Worm (Caenorhabditis elegans) whole organism, young adult: Measurements from ENCODE around the gene sri-26.
"Not testable (repeated sequence)": the region's sequence is repeated elsewhere in the genome, so short reads cannot be mapped to it uniquely, and the experiment has no call there.

Experiments used
- C06A6.2 ChIP-seq: fragments of 200-800 bp; sonication (Bioruptor generic); conservative IDR thresholded peaks from 2 replicates; pipeline ENCODE4 v1.3.6; 2022; ENCODE audit warnings: missing genetic modification characterization, missing compliant biosample characterization
- Y79H2A.3 ChIP-seq: fragments of 200-800 bp; sonication (Bioruptor generic); conservative IDR thresholded peaks from 2 replicates; pipeline ENCODE4 v1.3.6; 2022; ENCODE audit warnings: missing genetic modification reagents, missing genetic modification characterization, missing compliant biosample characterization
- ama-1 ChIP-seq, 3 experiments: fragments of 150-350 bp in 1 of 3; sonication (generic microtip) in 2 of 3; optimal IDR thresholded peaks; 2 replicates each; lab custom pipeline; 2014 to 2018; ENCODE audit warnings: missing biosample characterization in 2 of 3, missing genetic modification characterization in 2 of 3, missing genetic modification reagents in 2 of 3
- athp-1 ChIP-seq: sonication (generic microtip); optimal IDR thresholded peaks from 2 replicates; lab custom pipeline; 2017; ENCODE audit warnings: mild to moderate bottlenecking, missing genetic modification characterization, missing compliant biosample characterization
- bed-1 ChIP-seq: fragments of 200-800 bp; sonication (Bioruptor generic); IDR thresholded peaks from 2 replicates; pipeline ENCODE4 v1.3.6; 2022; ENCODE audit warnings: missing genetic modification reagents, missing genetic modification characterization, missing compliant biosample characterization
- chd-7 ChIP-seq: sonication (generic microtip); optimal IDR thresholded peaks from 2 replicates; lab custom pipeline; 2016; ENCODE audit warnings: mild to moderate bottlenecking, missing genetic modification characterization, moderate library complexity, missing compliant biosample characterization
- nhr-80 ChIP-seq: sonication (generic microtip); optimal IDR thresholded peaks from 2 replicates; lab custom pipeline; 2016; ENCODE audit warnings: missing genetic modification characterization, missing compliant biosample characterization
- sptf-2 ChIP-seq: fragments of 200-800 bp; sonication (Bioruptor generic); optimal IDR thresholded peaks from 2 replicates; lab custom pipeline; 2018; ENCODE audit warnings: mild to moderate bottlenecking, missing genetic modification characterization, missing compliant biosample characterization

DNA sequence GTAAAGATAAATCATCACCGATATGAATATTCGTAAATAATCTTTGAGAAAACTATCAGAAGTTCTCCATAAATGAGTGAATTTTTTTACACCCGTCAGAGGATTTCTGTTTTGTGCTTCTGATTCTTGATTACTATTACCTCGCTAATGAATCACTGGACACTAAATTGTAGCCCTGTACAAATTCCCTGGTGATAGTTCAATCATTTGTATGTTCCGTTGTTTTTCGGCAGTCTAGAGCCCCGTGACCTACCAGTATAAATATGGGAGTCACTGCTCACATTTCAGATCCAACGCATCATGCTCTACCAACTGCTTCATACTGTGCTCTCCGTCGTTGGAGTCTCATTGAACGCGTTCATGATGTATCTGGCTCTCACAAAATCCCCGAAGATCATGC is 35.0 kb downstream of the sri-26 start, which contains the start of gene srd-28:
- TF ChIP-seq ama-1 (optimal IDR thresholded peaks at IDR 0.05; lab: Kevin White, UChicago); ama-1 (GFP tag; optimal IDR thresholded peaks at IDR 0.05; lab: Kevin White, UChicago); sptf-2 (GFP tag; lab: Kevin White, UChicago); athp-1 (tag; lab: Kevin White, UChicago); C06A6.2 (GFP tag; lab: Robert Waterston, UW); bed-1 (GFP tag; lab: Robert Waterston, UW); chd-7 (tag; lab: Kevin White, UChicago); Y79H2A.3 (GFP tag; lab: Robert Waterston, UW); nhr-80 (tag; lab: Kevin White, UChicago): not testable (repeated sequence)
